Fruit fly (Drosophila melanogaster): ENCODE measurements around the gene CG14325.

Gene CG14325

DNA sequence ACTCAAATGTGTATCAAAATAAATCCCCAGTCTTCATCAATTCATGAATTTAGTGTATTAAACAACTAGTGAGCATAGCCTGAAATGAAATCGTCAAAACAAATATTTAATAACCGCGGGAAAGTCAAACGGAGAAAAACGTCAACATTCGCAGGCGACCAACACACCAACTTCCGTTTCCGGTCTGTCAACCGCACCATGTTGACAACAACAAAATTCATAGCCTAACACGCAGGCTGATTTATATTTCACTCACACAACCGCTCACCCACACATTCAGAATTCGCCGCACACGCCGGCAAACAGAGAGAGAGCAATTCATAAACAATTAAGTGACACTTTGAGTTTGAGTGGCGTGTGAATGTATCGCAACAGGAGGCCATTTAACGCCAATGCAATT, 28.1 kb downstream of the CG14325 start (continued):
- TF ChIP-seq otp (GFP tag; IDR thresholded peaks at IDR 0.05) (no peak), H2.0 (GFP tag; IDR thresholded peaks at IDR 0.05) (no peak), CG17385 (GFP tag; optimal IDR thresholded peaks at IDR 0.05) (peak; percentile 57), E2f2 (GFP tag; IDR thresholded peaks at IDR 0.05) (no peak), B-H2 (GFP tag; optimal IDR thresholded peaks at IDR 0.05) (no peak), Hand (GFP tag; optimal IDR thresholded peaks at IDR 0.05) (no peak), Elba2 (GFP tag; optimal IDR thresholded peaks at IDR 0.05) (no peak), CG12769 (tag; optimal IDR thresholded peaks at IDR 0.05) (no peak), Dfd (GFP tag; optimal IDR thresholded peaks at IDR 0.05) (no peak), CG7372 (GFP tag; IDR thresholded peaks at IDR 0.05) (no peak), Abd-B (GFP tag; optimal IDR thresholded peaks at IDR 0.05) (no peak), MTF-1 (GFP tag; optimal IDR thresholded peaks at IDR 0.05; ENCODE audit: borderline replicate concordance) (peak; percentile 53), Meics (GFP tag; optimal IDR thresholded peaks at IDR 0.05) (no peak), zfh1 (GFP tag; IDR thresholded peaks at IDR 0.05) (no peak), CG9932 (GFP tag; IDR thresholded peaks at IDR 0.05) (no peak), Taf1 (GFP tag; IDR thresholded peaks at IDR 0.05) (no peak), CG12391 (tag; optimal IDR thresholded peaks at IDR 0.05) (peak; percentile 30), disco-r (GFP tag; optimal IDR thresholded peaks at IDR 0.05) (no peak), CoRest (tag; optimal IDR thresholded peaks at IDR 0.05) (peak; percentile 33), hkb (optimal IDR thresholded peaks at IDR 0.05) (no peak), hkb (GFP tag; IDR thresholded peaks at IDR 0.05) (peak; percentile 38), CG13424 (tag; optimal IDR thresholded peaks at IDR 0.05) (no peak), CG15479 (GFP tag; optimal IDR thresholded peaks at IDR 0.05) (peak; percentile 7), lov (optimal IDR thresholded peaks at IDR 0.05) (no peak), lov (GFP tag; IDR thresholded peaks at IDR 0.05) (peak; percentile 77; the same call in 2 of the 3 replicates), CG4282 (GFP tag; optimal IDR thresholded peaks at IDR 0.05) (no peak), Eip74EF (GFP tag; optimal IDR thresholded peaks at IDR 0.05) (no peak), BEAF-32 (GFP tag; optimal IDR thresholded peaks at IDR 0.05) (no peak), CG5953 (GFP tag; IDR thresholded peaks at IDR 0.05) (0 out of 2 replicates have a peak, but pooled peaks have one; percentile 21), Six4 (GFP tag; optimal IDR thresholded peaks at IDR 0.05) (no peak), CG18599 (GFP tag; optimal IDR thresholded peaks at IDR 0.05) (no peak), hth (optimal IDR thresholded peaks at IDR 0.05) (no peak), toy (GFP tag; IDR thresholded peaks at IDR 0.05) (no peak), tin (GFP tag; optimal IDR thresholded peaks at IDR 0.05) (no peak), NFAT (GFP tag; IDR thresholded peaks at IDR 0.05) (no peak), h (optimal IDR thresholded peaks at IDR 0.05) (no peak), Ssrp (tag; optimal IDR thresholded peaks at IDR 0.05) (no peak), luna (GFP tag; optimal IDR thresholded peaks at IDR 0.05) (no peak), chm (GFP tag; IDR thresholded peaks at IDR 0.05) (peak; percentile 67), CG17912 (GFP tag; optimal IDR thresholded peaks at IDR 0.05) (no peak), Dek (tag; optimal IDR thresholded peaks at IDR 0.05) (no peak), CG18262 (tag; optimal IDR thresholded peaks at IDR 0.05) (peak; percentile 5), schlank (tag; optimal IDR thresholded peaks at IDR 0.05) (no peak), Dip3 (GFP tag; optimal IDR thresholded peaks at IDR 0.05) (no peak), Tbp (GFP tag; optimal IDR thresholded peaks at IDR 0.05) (no peak), pnt (GFP tag; optimal IDR thresholded peaks at IDR 0.05) (no peak), Aef1 (GFP tag; IDR thresholded peaks at IDR 0.05) (no peak), CG10959 (GFP tag; IDR thresholded peaks at IDR 0.05) (no peak), Scr (GFP tag; IDR thresholded peaks at IDR 0.05; ENCODE audit: partially characterized antibody) (no peak), her (GFP tag; optimal IDR thresholded peaks at IDR 0.05) (no peak), pho (GFP tag; optimal IDR thresholded peaks at IDR 0.05) (no peak), stc (GFP tag; IDR thresholded peaks at IDR 0.05) (no peak), bbx (GFP tag; IDR thresholded peaks at IDR 0.05; ENCODE audit: partially characterized antibody) (no peak)
